Fruit fly (Drosophila melanogaster) whole organism, adult: ENCODE data around the gene Cpr.

ENCODE experiments used
- CG12768 ChIP-seq: fragments of 200-800 bp; sonication (Bioruptor generic); optimal IDR thresholded peaks from 2 replicates; lab custom pipeline; 2017; ENCODE audit warnings: missing biosample characterization, missing genetic modification characterization, mild to moderate bottlenecking, moderate library complexity, missing genetic modification reagents
- CG5204 ChIP-seq: fragments of 200-800 bp; sonication (Bioruptor generic); optimal IDR thresholded peaks from 2 replicates; lab custom pipeline; 2016; ENCODE audit warnings: missing biosample characterization, missing genetic modification characterization
- CG7101 ChIP-seq: fragments of 200-800 bp; sonication (Bioruptor generic); optimal IDR thresholded peaks from 2 replicates; lab custom pipeline; 2018; ENCODE audit warnings: missing biosample characterization, mild to moderate bottlenecking, missing genetic modification characterization, moderate library complexity
- kay ChIP-seq: fragments of 200-800 bp; sonication (Bioruptor generic); peaks from one replicate; lab custom pipeline; 2016; ENCODE audit warnings: missing biosample characterization, missing genetic modification characterization, borderline replicate concordance
- tj ChIP-seq: fragments of 200-800 bp; sonication (Bioruptor generic); optimal IDR thresholded peaks from 3 replicates; lab custom pipeline; 2017; ENCODE audit warnings: missing biosample characterization, mild to moderate bottlenecking, missing genetic modification characterization, moderate library complexity

- TF ChIP-seq CG7101 (tag; lab: Kevin White, UChicago) = no peak
- TF ChIP-seq CG5204 (GFP tag; lab: Kevin White, UChicago) = no peak
- TF ChIP-seq kay = no peak
- TF ChIP-seq CG12768 (GFP tag; lab: Kevin White, UChicago) = no peak
- no peak for TF ChIP-seq tj (GFP tag; lab: Kevin White, UChicago)
These were observed 52.8 kb downstream of the Cpr start for dm6 chr2L:6391469-6391868.
